Worm (Caenorhabditis elegans): ENCODE data around the gene K08E5.5.

DNA sequence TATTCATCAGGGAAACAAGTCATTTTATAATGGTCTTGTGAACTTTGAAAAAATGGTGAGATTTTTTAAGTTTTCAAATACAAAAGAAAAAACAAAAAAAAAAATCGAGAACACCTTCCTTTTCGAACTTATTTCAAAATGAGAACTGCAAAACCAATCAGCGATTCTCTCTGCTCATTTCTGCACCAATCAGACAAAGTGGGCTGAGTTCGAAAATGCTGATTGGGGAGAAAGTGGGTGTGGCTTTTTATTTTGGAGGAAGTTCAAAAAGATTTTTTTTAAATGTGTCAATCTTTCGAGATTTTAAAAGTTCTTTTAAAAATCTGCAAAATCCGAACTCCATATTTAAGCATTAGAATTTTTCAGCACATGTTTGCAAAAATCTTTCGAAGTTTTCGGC, 34.3 kb upstream of the K08E5.5 start:
- TF ChIP-seq T22C8.4 (GFP tag; IDR thresholded peaks at IDR 0.05): no peak
- no peak for TF ChIP-seq klf-2 (GFP tag; conservative IDR thresholded peaks at IDR 0.05)
- no peak for TF ChIP-seq flt-1 (GFP tag; IDR thresholded peaks at IDR 0.05)

Data from whole organism, midembryonic.